Worm (Caenorhabditis elegans) whole organism, L4/young adult: ENCODE results near the gene cht-2.

Experiments used
- W03F9.2 ChIP-seq: fragments of 150-350 bp; optimal IDR thresholded peaks from 2 replicates; lab custom pipeline; 2014; ENCODE audit warnings: missing biosample characterization, missing genetic modification characterization
- dao-5 ChIP-seq: sonication (generic microtip); optimal IDR thresholded peaks from 2 replicates; lab custom pipeline; 2016; ENCODE audit warnings: missing genotype, missing genetic modification characterization, moderate library complexity, missing compliant biosample characterization
- him-1 ChIP-seq: sonication (generic microtip); optimal IDR thresholded peaks from 2 replicates; lab custom pipeline; 2016; ENCODE audit warnings: missing genotype, missing genetic modification reagents, missing genetic modification characterization, missing compliant biosample characterization

- no peak for TF ChIP-seq him-1 (tag; lab: Kevin White, UChicago)
- TF ChIP-seq W03F9.2, result no peak
- no peak for TF ChIP-seq dao-5 (tag; lab: Kevin White, UChicago)
These were observed 32.6 kb upstream of the cht-2 start for ce11 chrII:8488123-8488522.
